Worm (Caenorhabditis elegans): Measurements from ENCODE around the gene F46B3.7.

DNA sequence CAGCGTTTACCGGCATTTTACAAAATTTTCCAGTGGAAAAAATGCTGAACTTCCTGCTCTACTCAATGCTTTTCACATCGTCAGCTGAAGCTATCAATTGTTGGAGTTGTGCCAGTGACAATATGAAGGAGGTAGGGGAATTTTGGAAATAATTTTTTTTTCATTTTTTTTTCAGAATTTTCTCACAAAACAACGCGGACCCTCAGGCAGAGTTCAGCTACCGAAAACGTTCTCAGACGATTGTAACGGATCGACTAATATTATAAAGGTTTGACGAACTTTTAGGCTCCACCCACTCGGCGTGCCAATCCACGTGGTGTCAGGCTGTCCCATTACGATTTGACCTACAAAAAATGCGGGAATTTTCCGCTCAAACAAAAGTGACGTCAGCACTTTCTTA is 39.0 kb downstream of the F46B3.7 start, which contains the start of gene F26F2.8:
- no peak for TF ChIP-seq him-1 (tag; optimal IDR thresholded peaks at IDR 0.05)
- TF ChIP-seq W03F9.2 (tag; optimal IDR thresholded peaks at IDR 0.05), result no peak
